Worm (Caenorhabditis elegans): ENCODE measurements around the gene K07H8.8.

Gene K07H8.8

ce11 chrIV:8262671-8263070 lies 5.5 kb downstream of the K07H8.8 start (continued):
- TF ChIP-seq ceh-100 (GFP tag; IDR thresholded peaks at IDR 0.05), result no peak
- peak; percentile 65 for TF ChIP-seq repo-1 (tag; optimal IDR thresholded peaks at IDR 0.05)
- no peak for TF ChIP-seq lag-1 (GFP tag; IDR thresholded peaks at IDR 0.05)
- TF ChIP-seq bed-2 (GFP tag; IDR thresholded peaks at IDR 0.05), result no peak
- TF ChIP-seq Y53G8AR.9 (GFP tag; conservative IDR thresholded peaks at IDR 0.05), result 0 out of 2 replicates have a peak, but pooled peaks have one; percentile 7
- no peak for TF ChIP-seq attf-6 (GFP tag; IDR thresholded peaks at IDR 0.05)
- TF ChIP-seq T26A5.8 (tag; optimal IDR thresholded peaks at IDR 0.05), result no peak

ce11 chrIV:8260848-8261638 lies 7.2 kb downstream of the K07H8.8 start, which contains the start of gene vit-6:
Gene vit-6, plus strand, starts transcription at chrIV:8261157.
- no peak for TF ChIP-seq xnd-1 (tag; optimal IDR thresholded peaks at IDR 0.05)
- no peak for TF ChIP-seq ceh-27 (GFP tag; optimal IDR thresholded peaks at IDR 0.05)
- no peak for TF ChIP-seq nhr-27 (tag; optimal IDR thresholded peaks at IDR 0.05)
- 0 out of 2 replicates have a peak, but pooled peaks have one; percentile 27 for TF ChIP-seq Y95B8A.8 (GFP tag; IDR thresholded peaks at IDR 0.05)
- TF ChIP-seq ztf-26 (tag; optimal IDR thresholded peaks at IDR 0.05), result no peak
- peak; percentile 30 for TF ChIP-seq ZK185.1 (tag; optimal IDR thresholded peaks at IDR 0.05; ENCODE audit: poor library complexity, severe bottlenecking)
- TF ChIP-seq ets-4 (GFP tag; optimal IDR thresholded peaks at IDR 0.05), result peak; percentile 6
- no peak for TF ChIP-seq cebp-1 (GFP tag; IDR thresholded peaks at IDR 0.05)
- no peak for TF ChIP-seq cebp-1 (tag; optimal IDR thresholded peaks at IDR 0.05)
- TF ChIP-seq die-1 (tag; optimal IDR thresholded peaks at IDR 0.05), result no peak
- TF ChIP-seq lin-40 (tag; optimal IDR thresholded peaks at IDR 0.05), result peak; percentile 15
- TF ChIP-seq dpff-1 (tag; optimal IDR thresholded peaks at IDR 0.05), result peak; percentile 45
- no peak; the same call in 1 of the 2 replicates for TF ChIP-seq mcd-1 (GFP tag; IDR thresholded peaks at IDR 0.05)
- TF ChIP-seq lag-1 (GFP tag; IDR thresholded peaks at IDR 0.05), result no peak
- TF ChIP-seq attf-3 (GFP tag; conservative IDR thresholded peaks at IDR 0.05), result no peak
- TF ChIP-seq let-526 (GFP tag; IDR thresholded peaks at IDR 0.05), result 0 out of 2 replicates have a peak, but pooled peaks have one; percentile 44
- TF ChIP-seq atf-7 (tag; optimal IDR thresholded peaks at IDR 0.05), result peak; percentile 20
- TF ChIP-seq Y56A3A.18 (GFP tag; IDR thresholded peaks at IDR 0.05), result peak; percentile 66
- 0 out of 2 replicates have a peak, but pooled peaks have one; percentile 10 for TF ChIP-seq pbrm-1 (GFP tag; IDR thresholded peaks at IDR 0.05)
- TF ChIP-seq sdz-38 (tag; optimal IDR thresholded peaks at IDR 0.05), result no peak
- peak; percentile 73 to 78 for TF ChIP-seq let-607 (tag; optimal IDR thresholded peaks at IDR 0.05)
- TF ChIP-seq bed-1 (GFP tag; IDR thresholded peaks at IDR 0.05), result no peak
- TF ChIP-seq F22D6.2 (tag; optimal IDR thresholded peaks at IDR 0.05), result no peak
- TF ChIP-seq madf-10 (tag; optimal IDR thresholded peaks at IDR 0.05), result peak; percentile 39
- peak; percentile 33 for TF ChIP-seq repo-1 (tag; optimal IDR thresholded peaks at IDR 0.05)
- peak; percentile 24 for TF ChIP-seq tbp1 (GFP tag; optimal IDR thresholded peaks at IDR 0.05)
- TF ChIP-seq sptf-2 (GFP tag; optimal IDR thresholded peaks at IDR 0.05), result no peak
- TF ChIP-seq F55B11.4 (tag; optimal IDR thresholded peaks at IDR 0.05; ENCODE audit: borderline replicate concordance, insufficient read depth), result no peak
- TF ChIP-seq lin-35 (GFP tag; optimal IDR thresholded peaks at IDR 0.05), result no peak
- TF ChIP-seq attf-6 (GFP tag; IDR thresholded peaks at IDR 0.05), result peak; percentile 30; the same call in 1 of the 2 replicates
- TF ChIP-seq rcor-1 (GFP tag; IDR thresholded peaks at IDR 0.05), result 0 out of 2 replicates have a peak, but pooled peaks have one; percentile 23
- TF ChIP-seq chd-7 (tag; optimal IDR thresholded peaks at IDR 0.05), result no peak
- TF ChIP-seq rec-8 (tag; optimal IDR thresholded peaks at IDR 0.05), result no peak
- no peak for TF ChIP-seq madf-6 (GFP tag; IDR thresholded peaks at IDR 0.05)
- TF ChIP-seq unc-62 (GFP tag; optimal IDR thresholded peaks at IDR 0.05), result peak; percentile 91
- no peak for TF ChIP-seq tlf-1 (GFP tag; optimal IDR thresholded peaks at IDR 0.05)
- TF ChIP-seq F52B5.7 (tag; optimal IDR thresholded peaks at IDR 0.05), result peak; percentile 63
- peak; percentile 58; the same call in 1 of the 2 replicates for TF ChIP-seq Y53G8AR.9 (GFP tag; conservative IDR thresholded peaks at IDR 0.05)
- no peak for TF ChIP-seq hlh-26 (GFP tag; conservative IDR thresholded peaks at IDR 0.05)
- TF ChIP-seq fkh-3 (tag; optimal IDR thresholded peaks at IDR 0.05), result peak; percentile 24
- TF ChIP-seq nhr-80 (tag; optimal IDR thresholded peaks at IDR 0.05), result peak; percentile 82
- TF ChIP-seq madf-3 (GFP tag; IDR thresholded peaks at IDR 0.05), result no peak
